Fruit fly (Drosophila melanogaster) whole organism, embryonic: Measurements from ENCODE around the gene Sptz.

Experiments
- Abd-B ChIP-seq: fragments of 200-800 bp; sonication (Bioruptor generic); optimal IDR thresholded peaks from 2 replicates; lab custom pipeline; 2018; ENCODE audit warnings: missing biosample characterization, mild to moderate bottlenecking, missing genetic modification characterization, moderate library complexity
- CG1024 ChIP-seq: fragments of 200-800 bp; sonication (Bioruptor generic); IDR thresholded peaks from 2 replicates; pipeline ENCODE4 v1.3.6; 2022; ENCODE audit warnings: missing biosample characterization, missing genetic modification characterization
- CG11398 ChIP-seq: fragments of 200-800 bp; sonication (Bioruptor generic); optimal IDR thresholded peaks from 2 replicates; lab custom pipeline; 2016; ENCODE audit warnings: missing biosample characterization, missing genetic modification characterization
- CG11456 ChIP-seq: fragments of 200-800 bp; sonication (Bioruptor generic); IDR thresholded peaks from 3 replicates; pipeline ENCODE4 v1.3.6; 2022; ENCODE audit warnings: missing biosample characterization, missing genetic modification characterization
- CG11695 ChIP-seq: fragments of 200-800 bp; sonication (Bioruptor generic); IDR thresholded peaks from 3 replicates; pipeline ENCODE4 v1.3.6; 2022; ENCODE audit warnings: missing biosample characterization, missing genetic modification characterization
- CG12236 ChIP-seq: fragments of 200-800 bp; sonication (Bioruptor generic); optimal IDR thresholded peaks from 2 replicates; lab custom pipeline; 2016; ENCODE audit warnings: missing biosample characterization, missing genetic modification characterization
- CG14441 ChIP-seq: fragments of 200-800 bp; sonication (Bioruptor generic); IDR thresholded peaks from 2 replicates; pipeline ENCODE4 v1.3.6; 2022; ENCODE audit warnings: missing biosample characterization, missing genetic modification characterization
- CG14710 ChIP-seq: fragments of 200-800 bp; sonication (Bioruptor generic); optimal IDR thresholded peaks from 3 replicates; lab custom pipeline; 2019; ENCODE audit warnings: missing biosample characterization, mild to moderate bottlenecking, missing genetic modification characterization, moderate library complexity
- CG14860 ChIP-seq: fragments of 200-800 bp; sonication (Bioruptor generic); IDR thresholded peaks from 3 replicates; pipeline ENCODE4 v1.3.6; 2022; ENCODE audit warnings: missing biosample characterization, missing genetic modification characterization; ENCODE audit not compliant: partially characterized antibody
- CG17328 ChIP-seq: fragments of 200-800 bp; sonication (Bioruptor generic); IDR thresholded peaks from 2 replicates; pipeline ENCODE4 v1.3.6; 2022; ENCODE audit warnings: missing biosample characterization, missing genetic modification characterization
- CG17829 ChIP-seq: fragments of 200-800 bp; optimal IDR thresholded peaks from 2 replicates; lab custom pipeline; 2019; ENCODE audit warnings: missing biosample characterization, mild to moderate bottlenecking, missing genetic modification characterization, moderate library complexity
- CG17912 ChIP-seq: fragments of 200-800 bp; sonication (Bioruptor generic); optimal IDR thresholded peaks from 2 replicates; lab custom pipeline; 2018; ENCODE audit warnings: missing biosample characterization, mild to moderate bottlenecking, missing genetic modification characterization
- CG2712 ChIP-seq: fragments of 200-800 bp; optimal IDR thresholded peaks from 3 replicates; lab custom pipeline; 2019; ENCODE audit warnings: missing biosample characterization, mild to moderate bottlenecking, missing genetic modification characterization, moderate library complexity
- CG3995 ChIP-seq: fragments of 200-800 bp; sonication (Bioruptor generic); optimal IDR thresholded peaks from 3 replicates; lab custom pipeline; 2016; ENCODE audit warnings: missing biosample characterization, missing genetic modification characterization
- CG4404 ChIP-seq: fragments of 200-800 bp; sonication (Bioruptor generic); IDR thresholded peaks from 2 replicates; pipeline ENCODE4 v1.3.6; 2022; ENCODE audit warnings: missing biosample characterization, missing genetic modification characterization
- CG6791 ChIP-seq: fragments of 200-800 bp; sonication (Bioruptor generic); IDR thresholded peaks from 3 replicates; pipeline ENCODE4 v1.3.6; 2022; ENCODE audit warnings: missing biosample characterization, missing genetic modification characterization; ENCODE audit not compliant: partially characterized antibody
- CG7839 ChIP-seq: fragments of 200-800 bp; sonication (Bioruptor generic); optimal IDR thresholded peaks from 3 replicates; lab custom pipeline; 2018; ENCODE audit warnings: missing biosample characterization, mild to moderate bottlenecking, missing genetic modification characterization, moderate library complexity
- CoRest ChIP-seq: fragments of 200-800 bp; sonication (Bioruptor generic); optimal IDR thresholded peaks from 3 replicates; lab custom pipeline; 2018; ENCODE audit warnings: missing biosample characterization, mild to moderate bottlenecking, missing genetic modification characterization, moderate library complexity
- Hand ChIP-seq: fragments of 200-800 bp; sonication (Bioruptor generic); optimal IDR thresholded peaks from 2 replicates; lab custom pipeline; 2017; ENCODE audit warnings: mild to moderate bottlenecking, missing biosample characterization, missing genetic modification reagents, missing genetic modification characterization
- Hmr ChIP-seq: fragments of 200-800 bp; sonication (Bioruptor generic); optimal IDR thresholded peaks from 3 replicates; lab custom pipeline; 2017; ENCODE audit warnings: mild to moderate bottlenecking, missing biosample characterization, missing genetic modification reagents, missing genetic modification characterization
- Hr39 ChIP-seq: fragments of >200 bp; optimal IDR thresholded peaks from 2 replicates; lab custom pipeline; 2017
- Hr51 ChIP-seq, 2 experiments: fragments of 200-800 bp; sonication (Bioruptor generic); optimal IDR thresholded peaks; 2 replicates in 1 of 2; 3 replicates in 1 of 2; lab custom pipeline; 2016 to 2018; ENCODE audit warnings: missing biosample characterization in 2 of 2, missing genetic modification characterization in 2 of 2, mild to moderate bottlenecking in 1 of 2, moderate library complexity in 1 of 2
- MBD-R2 ChIP-seq: fragments of 200-800 bp; sonication (Bioruptor generic); IDR thresholded peaks from 2 replicates; pipeline ENCODE4 v1.3.6; 2022; ENCODE audit warnings: missing biosample characterization, missing genetic modification characterization
- Myb ChIP-seq: fragments of 200-800 bp; sonication (Bioruptor generic); optimal IDR thresholded peaks from 2 replicates; lab custom pipeline; 2016; ENCODE audit warnings: missing biosample characterization, missing genetic modification characterization
- Nf-YA ChIP-seq: fragments of 200-800 bp; sonication (Bioruptor generic); IDR thresholded peaks from 2 replicates; pipeline ENCODE4 v1.3.6; 2022; ENCODE audit warnings: missing biosample characterization, missing genetic modification characterization
- Sin3A ChIP-seq: fragments of >200 bp; optimal IDR thresholded peaks from 2 replicates; lab custom pipeline; 2018
- Taf1 ChIP-seq: fragments of 200-800 bp; sonication (Bioruptor generic); IDR thresholded peaks from 2 replicates; pipeline ENCODE4 v1.3.6; 2022; ENCODE audit warnings: missing biosample characterization, missing genetic modification characterization
- Xrp1 ChIP-seq: fragments of 200-800 bp; sonication (Bioruptor generic); IDR thresholded peaks from 2 replicates; pipeline ENCODE4 v1.3.6; 2022; ENCODE audit warnings: missing biosample characterization, missing genetic modification characterization
- abd-A ChIP-seq: fragments of 200-800 bp; sonication (Bioruptor generic); optimal IDR thresholded peaks from 3 replicates; lab custom pipeline; 2019; ENCODE audit warnings: missing biosample characterization, mild to moderate bottlenecking, missing genetic modification characterization, moderate library complexity
- ac ChIP-seq: fragments of 200-800 bp; sonication (Bioruptor generic); optimal IDR thresholded peaks from 3 replicates; lab custom pipeline; 2017; ENCODE audit warnings: missing biosample characterization, mild to moderate bottlenecking, missing genetic modification characterization
- cato ChIP-seq: fragments of 200-800 bp; sonication (Bioruptor generic); optimal IDR thresholded peaks from 2 replicates; lab custom pipeline; 2016; ENCODE audit warnings: missing biosample characterization, missing genetic modification characterization, borderline replicate concordance
- caup ChIP-seq: fragments of 200-800 bp; sonication (Bioruptor generic); optimal IDR thresholded peaks from 3 replicates; lab custom pipeline; 2017; ENCODE audit warnings: missing biosample characterization, mild to moderate bottlenecking, missing genetic modification characterization, moderate library complexity; ENCODE audit not compliant: severe bottlenecking
- chinmo ChIP-seq: fragments of 200-800 bp; sonication (Bioruptor generic); IDR thresholded peaks from 4 replicates; pipeline ENCODE4 v1.3.6; 2022; ENCODE audit warnings: missing biosample characterization, missing genetic modification characterization; ENCODE audit not compliant: partially characterized antibody
- crc ChIP-seq: fragments of 200-800 bp; sonication (Bioruptor generic); optimal IDR thresholded peaks from 2 replicates; lab custom pipeline; 2016; ENCODE audit warnings: missing biosample characterization, missing genetic modification characterization
- croc ChIP-seq: fragments of 200-800 bp; sonication (Bioruptor generic); conservative IDR thresholded peaks from 3 replicates; pipeline ENCODE4 v1.3.6; 2022; ENCODE audit warnings: missing biosample characterization, missing genetic modification characterization
- disco-r ChIP-seq: fragments of 200-800 bp; sonication (Bioruptor generic); optimal IDR thresholded peaks from 2 replicates; lab custom pipeline; 2016; ENCODE audit warnings: missing biosample characterization, missing genetic modification characterization
- emc ChIP-seq: fragments of 200-800 bp; sonication (Bioruptor generic); optimal IDR thresholded peaks from 2 replicates; lab custom pipeline; 2016; ENCODE audit warnings: missing biosample characterization, missing genetic modification characterization
- exex ChIP-seq: fragments of 200-800 bp; sonication (Bioruptor generic); optimal IDR thresholded peaks from 4 replicates; lab custom pipeline; 2018; ENCODE audit warnings: missing biosample characterization, mild to moderate bottlenecking, missing genetic modification characterization, moderate library complexity
- her ChIP-seq: fragments of 200-800 bp; sonication (Bioruptor generic); optimal IDR thresholded peaks from 2 replicates; lab custom pipeline; 2016; ENCODE audit warnings: missing biosample characterization, missing genetic modification characterization
- hkb ChIP-seq, 2 experiments: fragments of 200-800 bp in 1 of 2; fragments of >200 bp in 1 of 2; sonication (Bioruptor generic) in 1 of 2; IDR thresholded peaks in 1 of 2; optimal IDR thresholded peaks in 1 of 2; 2 replicates each; pipeline versions ENCODE4 v1.3.6 to Lab custom; 2017 to 2022; ENCODE audit warnings: missing biosample characterization in 1 of 2, missing genetic modification characterization in 1 of 2
- ken ChIP-seq: fragments of 200-800 bp; sonication (Bioruptor generic); IDR thresholded peaks from 3 replicates; pipeline ENCODE4 v1.3.6; 2022; ENCODE audit warnings: missing biosample characterization, missing genetic modification characterization
- pan ChIP-seq, 4 experiments: fragments of >200 bp in 3 of 4; fragments of 200-800 bp in 1 of 4; sonication (Bioruptor generic) in 1 of 4; optimal IDR thresholded peaks in 3 of 4; IDR thresholded peaks in 1 of 4; 2 replicates each; pipeline versions ENCODE4 v1.3.6 to Lab custom; 2017 to 2022; ENCODE audit warnings: missing biosample characterization in 2 of 4, missing genetic modification characterization in 2 of 4, mixed read lengths in 1 of 4
- peb ChIP-seq: fragments of 200-800 bp; sonication (Bioruptor generic); IDR thresholded peaks from 2 replicates; pipeline ENCODE4 v1.3.6; 2022; ENCODE audit warnings: missing biosample characterization, missing genetic modification characterization
- prd ChIP-seq, 3 experiments: fragments of >200 bp in 2 of 3; fragments of 200-800 bp in 1 of 3; sonication (Bioruptor generic) in 1 of 3; optimal IDR thresholded peaks in 2 of 3; IDR thresholded peaks in 1 of 3; 2 replicates in 2 of 3; 3 replicates in 1 of 3; pipeline versions ENCODE4 v1.3.6 to Lab custom; 2017 to 2022; ENCODE audit warnings: missing biosample characterization in 1 of 3, missing genetic modification characterization in 1 of 3
- sna ChIP-seq: fragments of 200-800 bp; sonication (Bioruptor generic); IDR thresholded peaks from 2 replicates; pipeline ENCODE4 v1.3.6; 2022; ENCODE audit warnings: missing biosample characterization, missing genetic modification characterization; ENCODE audit not compliant: partially characterized antibody
- so ChIP-seq: fragments of 200-800 bp; sonication (Bioruptor generic); IDR thresholded peaks from 3 replicates; pipeline ENCODE4 v1.3.6; 2022; ENCODE audit warnings: missing biosample characterization, missing genetic modification characterization
- unc-4 ChIP-seq: fragments of 200-800 bp; sonication (Bioruptor generic); IDR thresholded peaks from 2 replicates; pipeline ENCODE4 v1.3.6; 2022; ENCODE audit warnings: missing biosample characterization, missing genetic modification characterization; ENCODE audit not compliant: partially characterized antibody
- zen ChIP-seq: fragments of 200-800 bp; sonication (Bioruptor generic); optimal IDR thresholded peaks from 3 replicates; lab custom pipeline; 2018; ENCODE audit warnings: missing biosample characterization, mild to moderate bottlenecking, missing genetic modification characterization, moderate library complexity

The Sptz gene

DNA sequence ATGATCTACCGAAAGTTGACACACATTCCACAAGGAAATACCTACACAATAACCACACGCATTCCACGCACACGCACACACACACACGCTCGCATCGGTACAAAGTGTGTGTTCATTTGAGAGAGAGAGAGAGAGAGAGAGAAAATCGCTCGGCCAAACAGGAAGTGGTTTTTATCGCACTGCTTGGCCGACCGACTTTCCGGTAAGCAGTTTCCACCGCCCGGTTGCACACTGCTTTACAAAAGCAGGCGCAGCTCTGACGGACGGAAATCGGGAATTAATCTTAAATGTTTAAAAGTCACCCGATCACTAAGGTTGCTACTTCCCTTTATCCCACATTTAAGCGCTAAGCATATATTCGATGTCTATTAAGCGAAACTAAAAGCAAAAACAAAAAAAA is 29.1 kb upstream of the Sptz start (continued):
- TF ChIP-seq CG14441, result no peak; the same call in 1 of the 2 replicates
- peak; percentile 63 for TF ChIP-seq CoRest (tag; lab: Kevin White, UChicago)
- no peak; the same call in 2 of the 3 replicates for TF ChIP-seq so (GFP tag; lab: Robert Waterston, UW)
- peak; percentile 63 for TF ChIP-seq CG4404 (GFP tag; lab: Robert Waterston, UW)
- TF ChIP-seq sna (GFP tag; lab: Robert Waterston, UW), result no peak
- TF ChIP-seq Sin3A (lab: Kevin White, UChicago), result no peak
- TF ChIP-seq Hand, result no peak
- TF ChIP-seq CG2712, result no peak
- TF ChIP-seq emc (GFP tag; lab: Kevin White, UChicago), result no peak
- no peak for TF ChIP-seq CG7839
- TF ChIP-seq Hmr (GFP tag; lab: Kevin White, UChicago), result peak; percentile 51
- TF ChIP-seq unc-4 (GFP tag; lab: Robert Waterston, UW), result no peak
- TF ChIP-seq Xrp1 (GFP tag; lab: Robert Waterston, UW), result peak; percentile 53; the same call in 1 of the 2 replicates
- no peak for TF ChIP-seq CG11695 (GFP tag; lab: Robert Waterston, UW)
- TF ChIP-seq exex, result no peak
- peak; percentile 81 for TF ChIP-seq CG17912
- no peak for TF ChIP-seq Hr39
- TF ChIP-seq crc, result peak; percentile 44
- TF ChIP-seq prd (optimal IDR thresholded peaks at IDR 0.05; lab: Kevin White, UChicago), result no peak
- peak; percentile 76; the same call in 2 of the 3 replicates for TF ChIP-seq prd (GFP tag; IDR thresholded peaks at IDR 0.05; lab: Robert Waterston, UW)
- no peak for TF ChIP-seq pan (optimal IDR thresholded peaks at IDR 0.05; lab: Kevin White, UChicago)
- TF ChIP-seq pan (GFP tag; optimal IDR thresholded peaks at IDR 0.05 in 1 of 2, IDR thresholded peaks at IDR 0.05 in 1 of 2), result no peak
- TF ChIP-seq CG1024 (GFP tag; lab: Robert Waterston, UW), result peak; percentile 55; the same call in 1 of the 2 replicates
- peak; percentile 43; the same call in 1 of the 2 replicates for TF ChIP-seq peb (GFP tag; lab: Robert Waterston, UW)
- TF ChIP-seq CG17829 (tag; lab: Kevin White, UChicago), result no peak
- no peak for TF ChIP-seq Abd-B (GFP tag; lab: Kevin White, UChicago)
- 0 out of 2 replicates have a peak, but pooled peaks have one; percentile 34 for TF ChIP-seq Nf-YA (GFP tag; lab: Robert Waterston, UW)
- no peak for TF ChIP-seq abd-A
- TF ChIP-seq CG6791, result 0 out of 3 replicates have a peak, but pooled peaks have one; percentile 19
- TF ChIP-seq Hr51 (GFP tag; optimal IDR thresholded peaks at IDR 0.05; lab: Kevin White, UChicago), result peak in 1 of 2 experiments; percentile 33
- TF ChIP-seq ac, result peak; percentile 94
- TF ChIP-seq hkb (optimal IDR thresholded peaks at IDR 0.05; lab: Kevin White, UChicago), result no peak
- no peak; the same call in 1 of the 2 replicates for TF ChIP-seq hkb (GFP tag; IDR thresholded peaks at IDR 0.05; lab: Robert Waterston, UW)
- no peak for TF ChIP-seq CG3995 (GFP tag; lab: Kevin White, UChicago)
- no peak for TF ChIP-seq MBD-R2 (GFP tag; lab: Robert Waterston, UW)
- TF ChIP-seq caup (GFP tag; lab: Kevin White, UChicago), result peak; percentile 82
- peak; percentile 76; the same call in 2 of the 3 replicates for TF ChIP-seq CG11456 (GFP tag; lab: Robert Waterston, UW)
- TF ChIP-seq CG14860 (GFP tag; lab: Robert Waterston, UW), result no peak
- TF ChIP-seq ken (GFP tag; lab: Robert Waterston, UW), result peak; percentile 74; the same call in 1 of the 3 replicates
- TF ChIP-seq her (GFP tag; lab: Kevin White, UChicago), result no peak
- peak; percentile 92 for TF ChIP-seq zen (tag; lab: Kevin White, UChicago)
- TF ChIP-seq Taf1 (GFP tag; lab: Robert Waterston, UW), result no peak
- peak; percentile 41 for TF ChIP-seq disco-r (GFP tag; lab: Kevin White, UChicago)
- no peak for TF ChIP-seq chinmo (GFP tag; lab: Robert Waterston, UW)
- TF ChIP-seq CG11398 (GFP tag; lab: Kevin White, UChicago), result peak; percentile 60
- peak; percentile 65 for TF ChIP-seq CG14710 (tag; lab: Kevin White, UChicago)
- TF ChIP-seq Myb (GFP tag; lab: Kevin White, UChicago), result peak; percentile 8
- peak; percentile 73 for TF ChIP-seq CG12236 (GFP tag; lab: Kevin White, UChicago)
- TF ChIP-seq cato (GFP tag; lab: Kevin White, UChicago), result no peak
- TF ChIP-seq croc (GFP tag; lab: Robert Waterston, UW), result peak; percentile 49; the same call in 1 of the 3 replicates
- TF ChIP-seq CG17328 (GFP tag; lab: Robert Waterston, UW), result peak; percentile 82
